Worm (Caenorhabditis elegans): ENCODE measurements around the gene akt-1.

akt-1 gene

DNA sequence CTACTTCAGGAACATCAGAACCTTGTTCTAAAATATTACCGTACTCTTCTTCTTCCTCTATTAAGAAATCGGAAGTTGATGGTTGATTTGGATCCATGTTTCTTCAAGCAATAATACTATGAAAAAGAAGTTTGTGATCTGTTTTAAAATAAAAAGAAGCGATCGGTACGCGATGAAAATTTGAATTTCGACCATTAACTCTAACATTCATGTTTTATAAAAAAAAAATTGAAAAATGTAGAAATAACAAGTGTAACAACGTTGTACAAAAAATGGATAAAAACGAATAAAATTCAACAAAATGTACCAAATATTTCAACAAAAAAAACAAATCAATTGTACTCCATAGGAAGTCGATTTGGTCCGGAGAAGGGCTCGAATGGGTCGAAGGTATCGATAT is 38.5 kb upstream of the akt-1 start, which contains the start of gene tftc-3:
tftc-3 (minus strand) TSS at position 101 of the 400 bp plus-strand sequence.
- TF ChIP-seq pax-3 (tag; optimal IDR thresholded peaks at IDR 0.05) (no peak), elt-2 (tag; optimal IDR thresholded peaks at IDR 0.05) (no peak), ceh-63 (GFP tag; optimal IDR thresholded peaks at IDR 0.05) (no peak), nhr-237 (tag; optimal IDR thresholded peaks at IDR 0.05) (no peak), nhr-47 (tag; optimal IDR thresholded peaks at IDR 0.05) (no peak), nhr-11 (tag; optimal IDR thresholded peaks at IDR 0.05) (no peak), snu-23 (GFP tag; optimal IDR thresholded peaks at IDR 0.05) (no peak), Y116A8C.19 (tag; optimal IDR thresholded peaks at IDR 0.05; ENCODE audit: borderline replicate concordance) (no peak), aly-2 (tag; optimal IDR thresholded peaks at IDR 0.05) (no peak)

DNA sequence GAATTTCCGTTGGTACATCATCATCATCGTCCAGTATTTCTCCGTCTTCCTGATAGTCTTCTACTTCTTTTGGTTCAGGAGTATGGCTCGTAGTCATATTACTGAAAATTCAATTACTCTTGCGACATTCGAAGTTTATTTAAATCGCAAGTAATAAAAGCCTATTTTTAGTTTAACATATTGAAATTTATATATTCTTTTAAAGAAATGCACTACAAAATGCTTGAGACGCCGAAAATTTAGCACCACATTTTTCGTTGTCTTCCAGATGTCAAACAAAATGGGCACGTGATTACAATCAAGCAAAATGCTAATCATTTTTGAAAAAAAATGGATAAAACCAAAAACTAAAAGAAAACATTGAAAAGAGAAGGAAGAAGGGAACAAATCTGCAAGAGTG is 36.7 kb upstream of the akt-1 start, which contains the start of gene zhit-3:
zhit-3 (minus strand) TSS at position 101 of the 400 bp plus-strand sequence.
- no peak for TF ChIP-seq mef-2 (tag; optimal IDR thresholded peaks at IDR 0.05)
- TF ChIP-seq nhr-47 (tag; optimal IDR thresholded peaks at IDR 0.05) = no peak
- TF ChIP-seq ztf-4 (tag; optimal IDR thresholded peaks at IDR 0.05) = no peak

- TF ChIP-seq F16B12.6 (tag; optimal IDR thresholded peaks at IDR 0.05) = no peak
- TF ChIP-seq lin-39 (tag; optimal IDR thresholded peaks at IDR 0.05) = no peak
- no peak for TF ChIP-seq lsy-2 (tag; optimal IDR thresholded peaks at IDR 0.05)
- TF ChIP-seq jun-1 (tag; optimal IDR thresholded peaks at IDR 0.05) = no peak
- no peak for TF ChIP-seq fkh-10 (GFP tag; optimal IDR thresholded peaks at IDR 0.05)
- TF ChIP-seq snu-23 (GFP tag; optimal IDR thresholded peaks at IDR 0.05) = no peak
- no peak for TF ChIP-seq hpl-2 (GFP tag; optimal IDR thresholded peaks at IDR 0.05)
- TF ChIP-seq fkh-4 (tag; optimal IDR thresholded peaks at IDR 0.05; ENCODE audit: borderline replicate concordance) = no peak
- TF ChIP-seq pqm-1 (tag; optimal IDR thresholded peaks at IDR 0.05) = no peak
- TF ChIP-seq unc-30 (tag; optimal IDR thresholded peaks at IDR 0.05) = no peak
- TF ChIP-seq lin-13 (GFP tag; optimal IDR thresholded peaks at IDR 0.05) = no peak
- TF ChIP-seq ceh-63 (GFP tag; optimal IDR thresholded peaks at IDR 0.05) = no peak
- no peak for TF ChIP-seq lin-15B (tag; optimal IDR thresholded peaks at IDR 0.05)
- no peak for TF ChIP-seq isw-1 (GFP tag; IDR thresholded peaks at IDR 0.05)
- no peak for TF ChIP-seq ces-1 (GFP tag; optimal IDR thresholded peaks at IDR 0.05)
- no peak for TF ChIP-seq tlp-1 (tag; optimal IDR thresholded peaks at IDR 0.05)
- TF ChIP-seq unc-130 (tag; optimal IDR thresholded peaks at IDR 0.05) = no peak
- TF ChIP-seq aly-2 (tag; optimal IDR thresholded peaks at IDR 0.05) = no peak
- no peak for TF ChIP-seq ztf-4 (tag; optimal IDR thresholded peaks at IDR 0.05)
- no peak for TF ChIP-seq nhr-11 (tag; optimal IDR thresholded peaks at IDR 0.05)
These were observed 36.1 kb upstream of the akt-1 start, which contains the start of gene hpo-40 for ce11 chrV:10212627-10213026. hpo-40 (plus strand) TSS chrV:10212927.

- no peak for TF ChIP-seq nhr-237 (tag; optimal IDR thresholded peaks at IDR 0.05)
- no peak for TF ChIP-seq nhr-28 (tag; optimal IDR thresholded peaks at IDR 0.05)
- TF ChIP-seq unc-30 (tag; optimal IDR thresholded peaks at IDR 0.05) = no peak
- TF ChIP-seq C16A3.4 (tag; optimal IDR thresholded peaks at IDR 0.05) = no peak
- TF ChIP-seq pqm-1 (tag; optimal IDR thresholded peaks at IDR 0.05) = no peak
- TF ChIP-seq mdl-1 (tag; optimal IDR thresholded peaks at IDR 0.05) = no peak
- TF ChIP-seq sup-37 (GFP tag; optimal IDR thresholded peaks at IDR 0.05) = no peak
- no peak for TF ChIP-seq dpl-1 (GFP tag; optimal IDR thresholded peaks at IDR 0.05)
- no peak for TF ChIP-seq unc-130 (tag; optimal IDR thresholded peaks at IDR 0.05)
- TF ChIP-seq C34B4.2 (tag; optimal IDR thresholded peaks at IDR 0.05) = no peak
- TF ChIP-seq alr-1 (tag; optimal IDR thresholded peaks at IDR 0.05; ENCODE audit: borderline replicate concordance) = no peak
- no peak for TF ChIP-seq irx-1 (tag; optimal IDR thresholded peaks at IDR 0.05)
- TF ChIP-seq lin-35 (GFP tag; optimal IDR thresholded peaks at IDR 0.05) = no peak
These were observed 32.0 kb upstream of the akt-1 start, which contains the start of gene ZK856.14 for ce11 chrV:10216724-10217123. ZK856.14 (plus strand) TSS chrV:10217024.

ce11 chrV:10220605-10221004 is 28.1 kb upstream of the akt-1 start, which contains the start of gene C12D8.13:
C12D8.13 (minus strand) TSS chrV:10220705.
- TF ChIP-seq unc-30 (tag; optimal IDR thresholded peaks at IDR 0.05) (no peak), ceh-8 (GFP tag; optimal IDR thresholded peaks at IDR 0.05) (no peak), skn-1 (tag; optimal IDR thresholded peaks at IDR 0.05) (no peak), zip-4 (GFP tag; optimal IDR thresholded peaks at IDR 0.05) (no peak), ztf-4 (tag; optimal IDR thresholded peaks at IDR 0.05) (no peak), nhr-77 (tag; optimal IDR thresholded peaks at IDR 0.05) (no peak), ceh-82 (tag; optimal IDR thresholded peaks at IDR 0.05) (no peak), ets-5 (GFP tag; IDR thresholded peaks at IDR 0.05) (no peak), nhr-237 (tag; optimal IDR thresholded peaks at IDR 0.05) (no peak), ceh-63 (GFP tag; optimal IDR thresholded peaks at IDR 0.05) (no peak), F16B12.6 (tag; optimal IDR thresholded peaks at IDR 0.05) (no peak), egl-27 (tag; optimal IDR thresholded peaks at IDR 0.05) (no peak), nhr-19 (GFP tag; conservative IDR thresholded peaks at IDR 0.05) (no peak), lin-13 (GFP tag; optimal IDR thresholded peaks at IDR 0.05) (no peak), sptf-1 (tag; optimal IDR thresholded peaks at IDR 0.05) (no peak)

All from whole organism, L1 larva.